Worm (Caenorhabditis elegans): ENCODE results near the gene ZC395.4.

DNA sequence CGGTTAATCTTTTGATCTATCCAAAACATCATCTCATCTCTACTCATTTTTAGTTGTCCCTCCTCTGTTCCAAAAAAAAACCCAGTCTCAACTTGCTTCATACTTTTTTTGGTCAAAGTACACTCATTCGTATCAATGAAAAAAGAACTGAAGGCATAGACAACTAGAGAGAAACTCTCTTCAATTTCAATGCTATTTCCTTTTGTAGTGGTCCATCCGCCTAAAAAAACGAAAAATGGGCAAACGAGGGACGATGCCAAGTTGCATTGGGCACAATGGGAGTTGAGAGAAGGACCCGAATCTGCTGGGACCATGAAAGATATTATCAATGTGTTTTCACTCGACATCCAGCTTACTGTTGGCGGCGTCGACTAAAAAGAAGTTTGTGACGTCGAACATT lies 10.3 kb downstream of the ZC395.4 start:
- no peak for TF ChIP-seq lin-39 (tag; optimal IDR thresholded peaks at IDR 0.05)
- TF ChIP-seq jun-1 (tag; optimal IDR thresholded peaks at IDR 0.05) = no peak
- TF ChIP-seq nhr-76 (tag; optimal IDR thresholded peaks at IDR 0.05) = no peak
- no peak for TF ChIP-seq mab-9 (GFP tag; IDR thresholded peaks at IDR 0.05)
- no peak for TF ChIP-seq egl-27 (tag; optimal IDR thresholded peaks at IDR 0.05)
- no peak for TF ChIP-seq skn-1 (tag; optimal IDR thresholded peaks at IDR 0.05)
- no peak for TF ChIP-seq elt-2 (tag; optimal IDR thresholded peaks at IDR 0.05)
